Worm (Caenorhabditis elegans): ENCODE data around the gene dnj-18.

DNA sequence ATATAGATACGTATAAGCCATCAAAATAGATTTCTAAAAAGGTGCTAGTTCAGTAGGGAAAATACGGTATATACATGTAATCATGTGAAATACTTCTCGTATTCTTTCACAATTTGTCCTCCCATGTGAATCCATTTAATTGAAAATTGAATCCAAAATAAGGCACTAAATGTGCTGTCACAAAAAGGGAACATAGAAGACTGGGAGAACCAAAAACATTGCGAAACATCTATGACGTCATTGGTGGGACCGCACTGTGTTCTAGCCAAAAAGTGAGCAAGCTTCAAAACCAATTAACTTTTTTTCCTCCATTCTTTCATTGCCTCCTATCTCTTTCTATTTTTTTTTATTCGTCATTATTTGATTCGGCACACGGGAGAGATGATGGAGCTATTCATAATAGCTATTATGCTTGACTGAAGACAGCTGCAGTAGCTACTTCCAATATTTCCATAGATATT, 39.5 kb upstream of the dnj-18 start, which contains the start of gene cdka-1:
- TF ChIP-seq mep-1 (tag; optimal IDR thresholded peaks at IDR 0.05) (no peak), zag-1 (tag; optimal IDR thresholded peaks at IDR 0.05) (no peak), xbp-1 (tag; optimal IDR thresholded peaks at IDR 0.05) (no peak), fkh-8 (tag; optimal IDR thresholded peaks at IDR 0.05) (no peak), egl-27 (tag; optimal IDR thresholded peaks at IDR 0.05) (no peak), jun-1 (tag; optimal IDR thresholded peaks at IDR 0.05) (no peak), sox-4 (tag; optimal IDR thresholded peaks at IDR 0.05) (no peak), lin-15B (tag; optimal IDR thresholded peaks at IDR 0.05) (no peak), unc-62 (GFP tag; optimal IDR thresholded peaks at IDR 0.05) (no peak), ztf-11 (tag; optimal IDR thresholded peaks at IDR 0.05) (no peak), unc-86 (tag; optimal IDR thresholded peaks at IDR 0.05) (no peak), lsy-2 (tag; optimal IDR thresholded peaks at IDR 0.05) (peak in 1 of 2 experiments; percentile 11)
